Worm (Caenorhabditis elegans) whole organism, L4 larva: ENCODE results near the gene ape-1.

Source experiments
- D1046.2 ChIP-seq: fragments of 200-800 bp; sonication (Bioruptor generic); IDR thresholded peaks from 2 replicates; pipeline ENCODE4 v1.3.6; 2022; ENCODE audit warnings: missing genetic modification characterization, missing compliant biosample characterization
- T20F7.1 ChIP-seq: fragments of 200-800 bp; sonication (Bioruptor generic); optimal IDR thresholded peaks from 2 replicates; lab custom pipeline; 2018; ENCODE audit warnings: mild to moderate bottlenecking, missing genetic modification characterization, missing compliant biosample characterization
- aha-1 ChIP-seq: fragments of 150-350 bp; peaks from one replicate; lab custom pipeline; 2014; ENCODE audit warnings: missing biosample characterization, missing genetic modification characterization
- ceh-20 ChIP-seq: fragments of 200-800 bp; sonication (Bioruptor generic); IDR thresholded peaks from 2 replicates; pipeline ENCODE4 v1.3.6; 2022; ENCODE audit warnings: missing genetic modification reagents, missing genetic modification characterization, missing compliant biosample characterization
- ceh-32 ChIP-seq: sonication (generic microtip); optimal IDR thresholded peaks from 2 replicates; lab custom pipeline; 2016; ENCODE audit warnings: mild to moderate bottlenecking, missing genetic modification characterization, missing compliant biosample characterization; ENCODE audit not compliant: poor library complexity
- ceh-82 ChIP-seq: sonication (generic microtip); optimal IDR thresholded peaks from 2 replicates; lab custom pipeline; 2017; ENCODE audit warnings: missing biosample characterization, missing genetic modification characterization
- ces-1 ChIP-seq: fragments of 150-350 bp; sonication (generic microtip); optimal IDR thresholded peaks from 4 replicates; lab custom pipeline; 2014; ENCODE audit warnings: missing biosample characterization, missing genetic modification reagents, missing genetic modification characterization
- ctbp-1 ChIP-seq: fragments of 200-800 bp; sonication (Bioruptor generic); IDR thresholded peaks from 2 replicates; pipeline ENCODE4 v1.3.6; 2022; ENCODE audit warnings: missing genetic modification reagents, missing genetic modification characterization, missing compliant biosample characterization
- daf-12 ChIP-seq: fragments of 150-350 bp; optimal IDR thresholded peaks from 2 replicates; lab custom pipeline; 2014; ENCODE audit warnings: missing biosample characterization, missing genetic modification reagents, missing genetic modification characterization
- daf-16 ChIP-seq, 3 experiments: sonication (generic microtip); optimal IDR thresholded peaks; 2 replicates each; lab custom pipeline; 2016 to 2017; ENCODE audit warnings: missing genetic modification characterization in 3 of 3, missing genetic modification reagents in 3 of 3, mild to moderate bottlenecking in 2 of 3, missing compliant biosample characterization in 2 of 3, missing biosample characterization in 1 of 3, moderate library complexity in 1 of 3
- daf-19 ChIP-seq: fragments of 200-800 bp; sonication (Bioruptor generic); conservative IDR thresholded peaks from 2 replicates; pipeline ENCODE4 v1.3.6; 2022; ENCODE audit warnings: missing genetic modification characterization, missing compliant biosample characterization
- daf-8 ChIP-seq: fragments of 200-800 bp; sonication (Bioruptor generic); IDR thresholded peaks from 2 replicates; pipeline ENCODE4 v1.3.6; 2022; ENCODE audit warnings: missing genetic modification characterization, missing compliant biosample characterization
- dmd-6 ChIP-seq: fragments of 200-800 bp; sonication (Bioruptor generic); IDR thresholded peaks from 2 replicates; pipeline ENCODE4 v1.3.6; 2022; ENCODE audit warnings: missing genetic modification reagents, missing genetic modification characterization, missing compliant biosample characterization
- dve-1 ChIP-seq: sonication (generic microtip); optimal IDR thresholded peaks from 2 replicates; lab custom pipeline; 2017; ENCODE audit warnings: antibody characterized with exemption, mild to moderate bottlenecking, missing genetic modification characterization, missing compliant biosample characterization; ENCODE audit not compliant: insufficient read depth
- egl-43 ChIP-seq: fragments of 200-800 bp; sonication (Bioruptor generic); IDR thresholded peaks from 2 replicates; pipeline ENCODE4 v1.3.6; 2022; ENCODE audit warnings: missing genetic modification reagents, missing genetic modification characterization, missing compliant biosample characterization
- fkh-10 ChIP-seq: fragments of 150-350 bp; optimal IDR thresholded peaks from 2 replicates; lab custom pipeline; 2014; ENCODE audit warnings: missing biosample characterization, missing genetic modification reagents, missing genetic modification characterization
- fos-1 ChIP-seq: fragments of 150-350 bp; optimal IDR thresholded peaks from 2 replicates; lab custom pipeline; 2014; ENCODE audit warnings: missing biosample characterization, missing genetic modification characterization
- hif-1 ChIP-seq, 2 experiments: sonication (generic microtip); optimal IDR thresholded peaks; 2 replicates each; lab custom pipeline; 2016 to 2017; ENCODE audit warnings: missing compliant biosample characterization in 2 of 2, missing genetic modification characterization in 2 of 2, missing genetic modification reagents in 2 of 2, missing genotype in 2 of 2, mild to moderate bottlenecking in 1 of 2
- hlh-11 ChIP-seq: fragments of 200-800 bp; sonication (Bioruptor generic); optimal IDR thresholded peaks from 2 replicates; lab custom pipeline; 2018; ENCODE audit warnings: mild to moderate bottlenecking, missing genetic modification characterization, missing compliant biosample characterization
- hlh-30 ChIP-seq: sonication (generic microtip); optimal IDR thresholded peaks from 2 replicates; lab custom pipeline; 2017; ENCODE audit warnings: antibody characterized with exemption, mild to moderate bottlenecking, missing genetic modification characterization, missing compliant biosample characterization; ENCODE audit not compliant: insufficient read depth
- lin-1 ChIP-seq: fragments of 200-800 bp; sonication (Bioruptor generic); IDR thresholded peaks from 2 replicates; pipeline ENCODE4 v1.3.6; 2022; ENCODE audit warnings: missing genetic modification reagents, missing genetic modification characterization, missing compliant biosample characterization
- lin-15B ChIP-seq: fragments of 150-350 bp; sonication (generic microtip); optimal IDR thresholded peaks from 3 replicates; lab custom pipeline; 2014; ENCODE audit warnings: missing biosample characterization, missing genetic modification characterization
- madf-5 ChIP-seq, 2 experiments: fragments of 200-800 bp; sonication (Bioruptor generic); IDR thresholded peaks; 2 replicates each; pipeline ENCODE4 v1.3.6; 2022; ENCODE audit warnings: missing compliant biosample characterization in 2 of 2, missing genetic modification characterization in 2 of 2
- mdl-1 ChIP-seq, 2 experiments: fragments of 150-350 bp in 1 of 2; sonication (generic microtip) in 1 of 2; optimal IDR thresholded peaks; 2 replicates each; lab custom pipeline; 2014 to 2017; ENCODE audit warnings: missing biosample characterization in 2 of 2, missing genetic modification characterization in 2 of 2
- mep-1 ChIP-seq: fragments of 150-350 bp; sonication (generic microtip); optimal IDR thresholded peaks from 3 replicates; lab custom pipeline; 2014; ENCODE audit warnings: missing biosample characterization, missing genetic modification characterization
- mxl-3 ChIP-seq: fragments of 200-800 bp; sonication (Bioruptor generic); optimal IDR thresholded peaks from 2 replicates; lab custom pipeline; 2018; ENCODE audit warnings: mild to moderate bottlenecking, missing genetic modification characterization, missing compliant biosample characterization
- nhr-111 ChIP-seq: fragments of 200-800 bp; sonication (Bioruptor generic); optimal IDR thresholded peaks from 2 replicates; lab custom pipeline; 2018; ENCODE audit warnings: mild to moderate bottlenecking, missing genetic modification characterization, missing compliant biosample characterization
- nhr-25 ChIP-seq: sonication (generic microtip); optimal IDR thresholded peaks from 2 replicates; lab custom pipeline; 2017; ENCODE audit warnings: missing genetic modification characterization, mild to moderate bottlenecking, missing compliant biosample characterization, antibody characterized with exemption, moderate library complexity, borderline replicate concordance; ENCODE audit not compliant: insufficient read depth
- nhr-28 ChIP-seq: fragments of 150-350 bp; optimal IDR thresholded peaks from 2 replicates; lab custom pipeline; 2014; ENCODE audit warnings: missing biosample characterization, missing genetic modification characterization
- nhr-41 ChIP-seq: fragments of 200-800 bp; sonication (Bioruptor generic); IDR thresholded peaks from 2 replicates; pipeline ENCODE4 v1.3.6; 2022; ENCODE audit warnings: missing genetic modification reagents, missing genetic modification characterization, missing compliant biosample characterization
- nhr-48 ChIP-seq: sonication (generic microtip); optimal IDR thresholded peaks from 2 replicates; lab custom pipeline; 2016; ENCODE audit warnings: mild to moderate bottlenecking, missing genetic modification characterization, missing compliant biosample characterization
- nhr-76 ChIP-seq: fragments of 150-350 bp; optimal IDR thresholded peaks from 2 replicates; lab custom pipeline; 2014; ENCODE audit warnings: missing biosample characterization, missing genetic modification characterization
- nhr-77 ChIP-seq: fragments of 150-350 bp; optimal IDR thresholded peaks from 2 replicates; lab custom pipeline; 2014; ENCODE audit warnings: missing biosample characterization, missing genetic modification characterization
- pha-4 ChIP-seq, 2 experiments: fragments of 150-350 bp in 1 of 2; fragments of 200-800 bp in 1 of 2; sonication (Bioruptor generic) in 1 of 2; IDR thresholded peaks in 1 of 2; optimal IDR thresholded peaks in 1 of 2; 2 replicates each; pipeline versions ENCODE4 v1.3.6 to Lab custom; 2014 to 2022; ENCODE audit warnings: missing genetic modification characterization in 2 of 2, missing genetic modification reagents in 2 of 2, missing biosample characterization in 1 of 2, missing compliant biosample characterization in 1 of 2
- php-3 ChIP-seq: fragments of 200-800 bp; sonication (Bioruptor generic); IDR thresholded peaks from 2 replicates; pipeline ENCODE4 v1.3.6; 2022; ENCODE audit warnings: missing genetic modification reagents, missing genetic modification characterization, missing compliant biosample characterization
- pqm-1 ChIP-seq: sonication (generic microtip); optimal IDR thresholded peaks from 2 replicates; lab custom pipeline; 2017; ENCODE audit warnings: missing biosample characterization, missing genetic modification characterization
- set-16 ChIP-seq: fragments of 200-800 bp; sonication (Bioruptor generic); IDR thresholded peaks from 2 replicates; pipeline ENCODE4 v1.3.6; 2022; ENCODE audit warnings: missing genetic modification reagents, missing genetic modification characterization, missing compliant biosample characterization
- spr-3 ChIP-seq: fragments of 200-800 bp; sonication (Bioruptor generic); optimal IDR thresholded peaks from 2 replicates; lab custom pipeline; 2018; ENCODE audit warnings: mild to moderate bottlenecking, missing genetic modification characterization, missing compliant biosample characterization
- tra-1 ChIP-seq: fragments of 200-800 bp; sonication (Bioruptor generic); IDR thresholded peaks from 2 replicates; pipeline ENCODE4 v1.3.6; 2022; ENCODE audit warnings: missing genetic modification reagents, missing genetic modification characterization, missing compliant biosample characterization
- unc-130 ChIP-seq: sonication (generic microtip); optimal IDR thresholded peaks from 2 replicates; lab custom pipeline; 2016; ENCODE audit warnings: missing genetic modification reagents, missing genetic modification characterization, missing compliant biosample characterization
- unc-39 ChIP-seq: sonication (generic microtip); optimal IDR thresholded peaks from 2 replicates; lab custom pipeline; 2017; ENCODE audit warnings: missing biosample characterization, missing genetic modification characterization
- unc-62 ChIP-seq, 3 experiments: fragments of 150-350 bp in 1 of 3; sonication (generic microtip); optimal IDR thresholded peaks in 2 of 3; peaks in 1 of 3; 1 replicate in 1 of 3; 2 replicates in 2 of 3; lab custom pipeline; 2014 to 2017; ENCODE audit warnings: missing biosample characterization in 3 of 3, missing genetic modification characterization in 3 of 3, missing genetic modification reagents in 3 of 3, missing genotype in 1 of 3
- zfp-2 ChIP-seq: sonication (generic microtip); optimal IDR thresholded peaks from 2 replicates; lab custom pipeline; 2016; ENCODE audit warnings: mild to moderate bottlenecking, missing genetic modification characterization, missing compliant biosample characterization

Gene ape-1

DNA sequence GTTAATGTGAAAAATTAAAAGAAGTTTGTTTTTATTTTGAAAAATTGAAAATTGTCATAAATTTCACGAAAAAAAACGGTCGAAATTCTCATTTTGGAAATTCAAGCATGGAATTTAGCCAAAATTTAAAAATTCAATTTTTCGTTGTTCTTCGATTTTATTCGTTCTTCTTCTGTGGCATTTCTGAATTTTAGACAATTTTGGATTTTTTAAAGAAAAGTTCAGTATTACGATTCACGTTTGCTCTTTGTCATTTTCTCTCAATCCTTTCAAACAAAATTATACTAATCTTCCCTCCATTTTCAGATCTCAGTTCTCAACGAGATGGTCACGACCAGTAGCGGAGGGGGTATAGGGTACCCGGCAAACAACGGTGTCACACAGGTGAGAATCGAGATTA lies at the start of gene ape-1:
TSS of gene ape-1 (plus strand) at position 301 of the 400 bp plus-strand sequence.
- TF ChIP-seq unc-130 (GFP tag; lab: Kevin White, UChicago) (no peak), madf-5 (GFP tag; IDR thresholded peaks at IDR 0.05; lab: Robert Waterston, UW) (no peak), spr-3 (GFP tag; lab: Kevin White, UChicago) (no peak), fos-1 (tag; lab: Kevin White, UChicago) (no peak), zfp-2 (tag; lab: Kevin White, UChicago) (no peak), nhr-111 (no peak), pha-4 (GFP tag; IDR thresholded peaks at IDR 0.05; lab: Robert Waterston, UW) (no peak), pha-4 (tag; optimal IDR thresholded peaks at IDR 0.05; lab: Kevin White, UChicago) (no peak), lin-1 (GFP tag; lab: Robert Waterston, UW) (no peak), hlh-30 (tag; lab: Kevin White, UChicago) (no peak), ceh-32 (tag; lab: Kevin White, UChicago) (no peak), dve-1 (tag; lab: Kevin White, UChicago) (no peak), lin-15B (tag; lab: Kevin White, UChicago) (no peak)

DNA sequence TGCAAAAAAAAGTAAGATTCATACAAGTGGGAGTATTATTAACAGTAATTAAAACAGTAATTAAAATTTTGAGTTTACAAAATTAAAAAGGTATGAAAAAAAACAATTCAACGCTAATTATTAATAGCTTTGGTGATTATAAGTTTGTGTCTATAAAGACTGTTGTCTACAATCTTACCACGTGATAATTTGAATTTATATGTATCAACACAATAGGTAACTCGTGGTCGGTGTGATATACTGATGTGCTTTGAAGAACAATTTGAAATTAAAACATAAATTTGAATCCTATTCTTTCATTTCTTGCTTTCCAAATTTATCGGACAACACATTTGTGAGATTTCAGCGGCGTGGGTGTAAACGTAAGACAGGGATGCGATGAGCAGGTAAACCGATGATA lies 47.9 kb upstream of the ape-1 start:
- TF ChIP-seq daf-19 (GFP tag; lab: Robert Waterston, UW) = no peak
- TF ChIP-seq nhr-111 = no peak
- no peak for TF ChIP-seq unc-62 (GFP tag; optimal IDR thresholded peaks at IDR 0.05 in 1 of 2; lab: Kevin White, UChicago)
- TF ChIP-seq unc-62 (tag; optimal IDR thresholded peaks at IDR 0.05; lab: Kevin White, UChicago) = no peak
- no peak for TF ChIP-seq hlh-11 (tag; lab: Kevin White, UChicago)
- no peak for TF ChIP-seq daf-16 (GFP tag; optimal IDR thresholded peaks at IDR 0.05; lab: Kevin White, UChicago)
- TF ChIP-seq daf-16 (tag; optimal IDR thresholded peaks at IDR 0.05; lab: Kevin White, UChicago) = peak; percentile 73
- peak; percentile 41 for TF ChIP-seq aha-1 (tag; lab: Kevin White, UChicago)
- TF ChIP-seq D1046.2 (GFP tag; lab: Robert Waterston, UW) = no peak
- TF ChIP-seq ces-1 = no peak
- no peak for TF ChIP-seq nhr-41 (GFP tag; lab: Robert Waterston, UW)
- no peak for TF ChIP-seq ceh-20
- no peak for TF ChIP-seq fkh-10 (GFP tag; lab: Kevin White, UChicago)
- no peak for TF ChIP-seq egl-43 (GFP tag; lab: Robert Waterston, UW)
- no peak for TF ChIP-seq nhr-25 (tag; lab: Kevin White, UChicago)
- TF ChIP-seq php-3 (GFP tag; lab: Robert Waterston, UW) = 0 out of 2 replicates have a peak, but pooled peaks have one; percentile 18
- TF ChIP-seq mdl-1 (tag; optimal IDR thresholded peaks at IDR 0.05; lab: Kevin White, UChicago) = no peak
- TF ChIP-seq T20F7.1 = no peak
- peak; percentile 56 for TF ChIP-seq dve-1 (tag; lab: Kevin White, UChicago)
- no peak for TF ChIP-seq pqm-1 (tag; lab: Kevin White, UChicago)
- TF ChIP-seq unc-39 (tag; lab: Kevin White, UChicago) = no peak
- peak; percentile 6 for TF ChIP-seq nhr-28 (tag; lab: Kevin White, UChicago)
- TF ChIP-seq, all 104 proteins: peak for 5

ce11 chrV:11629222-11630026 lies 46.3 kb upstream of the ape-1 start, which contains the start of gene F35B12.10:
Gene F35B12.10, minus strand, starts transcription at chrV:11629272.
- TF ChIP-seq mxl-3 (GFP tag; lab: Kevin White, UChicago) = peak; percentile 55
- peak in 1 of 2 experiments; percentile 2 for TF ChIP-seq daf-16 (GFP tag; optimal IDR thresholded peaks at IDR 0.05; lab: Kevin White, UChicago)
- peak; percentile 62 for TF ChIP-seq daf-16 (tag; optimal IDR thresholded peaks at IDR 0.05; lab: Kevin White, UChicago)
- peak; percentile 45; the same call in 1 of the 2 replicates for TF ChIP-seq php-3 (GFP tag; lab: Robert Waterston, UW)
- TF ChIP-seq nhr-28 (tag; lab: Kevin White, UChicago) = peak; percentile 65
- no peak for TF ChIP-seq nhr-76 (tag; lab: Kevin White, UChicago)
- TF ChIP-seq tra-1 (GFP tag; lab: Robert Waterston, UW) = 0 out of 2 replicates have a peak, but pooled peaks have one; percentile 36
- TF ChIP-seq dmd-6 (GFP tag; lab: Robert Waterston, UW) = peak; percentile 82
- no peak for TF ChIP-seq set-16
- peak in 1 of 2 experiments; percentile 27 for TF ChIP-seq hif-1 (tag; optimal IDR thresholded peaks at IDR 0.05; lab: Kevin White, UChicago)
- 0 out of 2 replicates have a peak, but pooled peaks have one; percentile 14 for TF ChIP-seq egl-43 (GFP tag; lab: Robert Waterston, UW)
- TF ChIP-seq daf-12 (tag; lab: Kevin White, UChicago) = no peak
- TF ChIP-seq dve-1 (tag; lab: Kevin White, UChicago) = peak; percentile 47
- TF ChIP-seq nhr-48 (tag; lab: Kevin White, UChicago) = peak; percentile 27
- TF ChIP-seq ceh-82 = no peak
- TF ChIP-seq mep-1 (tag; lab: Kevin White, UChicago) = peak; percentile 24
- TF ChIP-seq ctbp-1 (GFP tag; lab: Robert Waterston, UW) = 0 out of 2 replicates have a peak, but pooled peaks have one; percentile 18
- no peak for TF ChIP-seq daf-8
- TF ChIP-seq nhr-77 (tag; lab: Kevin White, UChicago) = peak; percentile 34
